Worm (Caenorhabditis elegans) whole organism, midembryonic: ENCODE data around the gene T26C11.4.

ENCODE experiments used
- cog-1 ChIP-seq: sonication (generic microtip); optimal IDR thresholded peaks from 2 replicates; lab custom pipeline; 2016; ENCODE audit warnings: missing genetic modification characterization, missing compliant biosample characterization
- flt-1 ChIP-seq: fragments of 200-800 bp; sonication (Bioruptor generic); IDR thresholded peaks from 2 replicates; pipeline ENCODE4 v1.3.6; 2022; ENCODE audit warnings: missing genetic modification characterization, missing compliant biosample characterization
- klf-2 ChIP-seq: fragments of 200-800 bp; sonication (Bioruptor generic); conservative IDR thresholded peaks from 2 replicates; pipeline ENCODE4 v1.3.6; 2022; ENCODE audit warnings: missing genetic modification reagents, missing genetic modification characterization, missing compliant biosample characterization
- ref-1 ChIP-seq: fragments of 200-800 bp; sonication (Bioruptor generic); conservative IDR thresholded peaks from 2 replicates; pipeline ENCODE4 v1.3.6; 2022; ENCODE audit warnings: missing genetic modification reagents, missing genetic modification characterization, missing compliant biosample characterization
- ztf-23 ChIP-seq: fragments of 200-800 bp; sonication (Bioruptor generic); IDR thresholded peaks from 2 replicates; pipeline ENCODE4 v1.3.6; 2022; ENCODE audit warnings: missing genetic modification reagents, missing genetic modification characterization, missing compliant biosample characterization
- ztf-29 ChIP-seq: fragments of 200-800 bp; sonication (Bioruptor generic); IDR thresholded peaks from 2 replicates; pipeline ENCODE4 v1.3.6; 2022; ENCODE audit warnings: missing genetic modification reagents, missing genetic modification characterization, missing compliant biosample characterization

ce11 chrX:1821235-1821634 lies 24.1 kb downstream of the T26C11.4 start, which contains the start of gene C14E2.4:
- no peak for TF ChIP-seq ztf-23
- no peak for TF ChIP-seq flt-1
- TF ChIP-seq klf-2 = no peak
- TF ChIP-seq ref-1 (GFP tag; lab: Robert Waterston, UW) = no peak
- TF ChIP-seq ztf-29 = no peak
- no peak for TF ChIP-seq cog-1
